Worm (Caenorhabditis elegans): ENCODE measurements around the gene acp-5.

- TF ChIP-seq fos-1 (tag; optimal IDR thresholded peaks at IDR 0.05) = no peak
- TF ChIP-seq sdz-12 (GFP tag; optimal IDR thresholded peaks at IDR 0.05) = no peak
- TF ChIP-seq egl-27 (tag; optimal IDR thresholded peaks at IDR 0.05) = no peak
- no peak for TF ChIP-seq nhr-42 (GFP tag; IDR thresholded peaks at IDR 0.05)
- peak; percentile 1 to 38 for TF ChIP-seq lsy-2 (tag; optimal IDR thresholded peaks at IDR 0.05)
- no peak for TF ChIP-seq F49E8.2 (tag; optimal IDR thresholded peaks at IDR 0.05; ENCODE audit: borderline replicate concordance)
- no peak for TF ChIP-seq ceh-28 (tag; optimal IDR thresholded peaks at IDR 0.05)
- no peak for TF ChIP-seq daf-8 (GFP tag; IDR thresholded peaks at IDR 0.05)
- TF ChIP-seq dmd-8 (GFP tag; IDR thresholded peaks at IDR 0.05) = no peak
- no peak for TF ChIP-seq spr-3 (GFP tag; optimal IDR thresholded peaks at IDR 0.05)
- TF ChIP-seq hlh-30 (tag; optimal IDR thresholded peaks at IDR 0.05; ENCODE audit: insufficient read depth) = peak; percentile 59
- no peak for TF ChIP-seq snpc-4 (tag; optimal IDR thresholded peaks at IDR 0.05)
- peak in 1 of 2 experiments; percentile 33 for TF ChIP-seq mdl-1 (tag; optimal IDR thresholded peaks at IDR 0.05)
Observed at ce11 chrX:5848703-5849102, 19.5 kb downstream of the acp-5 start, which contains the start of gene atat-2.

Data from whole organism, L4 larva.